Fruit fly (Drosophila melanogaster): ENCODE data around the gene ND-B22.

ND-B22 gene

dm6 chr2L:13382351-13383029 lies 11.6 kb upstream of the ND-B22 start, which contains the start of gene loqs (continued):
- TF ChIP-seq BEAF-32 (GFP tag; optimal IDR thresholded peaks at IDR 0.05) (peak; percentile 45), Bgb (GFP tag; IDR thresholded peaks at IDR 0.05; ENCODE audit: partially characterized antibody) (0 out of 2 replicates have a peak, but pooled peaks have one; percentile 6), CG6689 (GFP tag; IDR thresholded peaks at IDR 0.05) (0 out of 2 replicates have a peak, but pooled peaks have one; percentile 5), PHDP (tag; optimal IDR thresholded peaks at IDR 0.05) (peak; percentile 38), CG8290 (GFP tag; optimal IDR thresholded peaks at IDR 0.05) (peak; percentile 52), CG8290 (tag; optimal IDR thresholded peaks at IDR 0.05) (no peak), CG1647 (GFP tag; optimal IDR thresholded peaks at IDR 0.05) (no peak), CG13296 (GFP tag; optimal IDR thresholded peaks at IDR 0.05) (no peak), Dll (GFP tag; IDR thresholded peaks at IDR 0.05; ENCODE audit: partially characterized antibody) (peak; percentile 73), Kr (GFP tag; optimal IDR thresholded peaks at IDR 0.05) (no peak), unc-4 (GFP tag; IDR thresholded peaks at IDR 0.05; ENCODE audit: partially characterized antibody) (peak; percentile 50; the same call in 1 of the 2 replicates), Blimp-1 (GFP tag; optimal IDR thresholded peaks at IDR 0.05) (no peak), sug (tag; optimal IDR thresholded peaks at IDR 0.05) (peak; percentile 36), CG8924 (tag; optimal IDR thresholded peaks at IDR 0.05) (peak; percentile 31), CG11560 (tag; IDR thresholded peaks at IDR 0.05) (no peak), Six4 (GFP tag; optimal IDR thresholded peaks at IDR 0.05) (no peak), CG15601 (tag; optimal IDR thresholded peaks at IDR 0.05) (peak; percentile 12), CG3726 (GFP tag; IDR thresholded peaks at IDR 0.05) (no peak), disco-r (GFP tag; optimal IDR thresholded peaks at IDR 0.05) (no peak), MBD-R2 (GFP tag; IDR thresholded peaks at IDR 0.05) (peak; percentile 68)

- TF ChIP-seq aop (GFP tag; IDR thresholded peaks at IDR 0.05) (no peak), Med (GFP tag) (peak; percentile 84), Scr (GFP tag; IDR thresholded peaks at IDR 0.05; ENCODE audit: partially characterized antibody) (peak; percentile 80), CG8388 (GFP tag; optimal IDR thresholded peaks at IDR 0.05) (peak; percentile 50), CG1792 (GFP tag; optimal IDR thresholded peaks at IDR 0.05) (no peak), CG13894 (tag; optimal IDR thresholded peaks at IDR 0.05) (no peak), al (GFP tag; IDR thresholded peaks at IDR 0.05) (peak; percentile 59; the same call in 1 of the 2 replicates), CG14710 (tag; optimal IDR thresholded peaks at IDR 0.05) (peak; percentile 81), ham (GFP tag; IDR thresholded peaks at IDR 0.05) (0 out of 2 replicates have a peak, but pooled peaks have one; percentile 12), CG4854 (GFP tag; optimal IDR thresholded peaks at IDR 0.05) (peak; percentile 31), ab (GFP tag; optimal IDR thresholded peaks at IDR 0.05) (peak; percentile 3), CG8290 (GFP tag; optimal IDR thresholded peaks at IDR 0.05) (peak; percentile 47), CG8290 (tag; optimal IDR thresholded peaks at IDR 0.05) (peak in 1 of 2 experiments; percentile 15), danr (GFP tag; IDR thresholded peaks at IDR 0.05) (peak; percentile 47; the same call in 1 of the 2 replicates), CG1647 (GFP tag; optimal IDR thresholded peaks at IDR 0.05) (peak; percentile 25), Bteb2 (GFP tag; optimal IDR thresholded peaks at IDR 0.05) (no peak), nau (GFP tag; optimal IDR thresholded peaks at IDR 0.05) (no peak), CG9727 (GFP tag; optimal IDR thresholded peaks at IDR 0.05) (peak; percentile 78), CG11456 (GFP tag; IDR thresholded peaks at IDR 0.05) (peak; percentile 68; the same call in 1 of the 3 replicates), Dref (GFP tag; IDR thresholded peaks at IDR 0.05) (peak; percentile 68), Lim3 (GFP tag; IDR thresholded peaks at IDR 0.05) (no peak), CG5245 (GFP tag; optimal IDR thresholded peaks at IDR 0.05) (peak; percentile 31), CG2116 (GFP tag; optimal IDR thresholded peaks at IDR 0.05) (peak; percentile 85), Hey (tag; optimal IDR thresholded peaks at IDR 0.05) (no peak), CG9817 (tag; optimal IDR thresholded peaks at IDR 0.05) (peak; percentile 75), fd102C (GFP tag; optimal IDR thresholded peaks at IDR 0.05) (no peak), sqz (GFP tag; optimal IDR thresholded peaks at IDR 0.05) (no peak), CG9797 (GFP tag; optimal IDR thresholded peaks at IDR 0.05) (peak; percentile 32), Eip74EF (GFP tag; optimal IDR thresholded peaks at IDR 0.05) (no peak), ro (GFP tag; IDR thresholded peaks at IDR 0.05) (no peak), rib (GFP tag; IDR thresholded peaks at IDR 0.05) (0 out of 2 replicates have a peak, but pooled peaks have one; percentile 23)
Observed at dm6 chr2L:13378488-13378964, 7.6 kb upstream of the ND-B22 start, which contains the start of the genes CG9302 and beta'COP. TSS of gene CG9302 (minus strand) at chr2L:13378538. TSS of gene beta'COP (plus strand) at chr2L:13378902.

Measured in whole organism, embryonic.